Worm (Caenorhabditis elegans) whole organism, young adult: ENCODE measurements around the gene M110.9.

ENCODE experiments used
- C06A6.2 ChIP-seq: fragments of 200-800 bp; sonication (Bioruptor generic); conservative IDR thresholded peaks from 2 replicates; pipeline ENCODE4 v1.3.6; 2022; ENCODE audit warnings: missing genetic modification characterization, missing compliant biosample characterization
- D2030.7 ChIP-seq: fragments of 200-800 bp; sonication (Bioruptor generic); IDR thresholded peaks from 2 replicates; pipeline ENCODE4 v1.3.6; 2022; ENCODE audit warnings: missing genetic modification reagents, missing genetic modification characterization, missing compliant biosample characterization
- F10E7.11 ChIP-seq: sonication (generic microtip); optimal IDR thresholded peaks from 2 replicates; lab custom pipeline; 2017; ENCODE audit warnings: mild to moderate bottlenecking, missing genetic modification characterization, moderate library complexity, missing compliant biosample characterization
- F33H1.4 ChIP-seq: fragments of 200-800 bp; sonication (Bioruptor generic); IDR thresholded peaks from 2 replicates; pipeline ENCODE4 v1.3.6; 2022; ENCODE audit warnings: missing genetic modification reagents, missing genetic modification characterization, missing compliant biosample characterization
- F37B4.10 ChIP-seq: fragments of 200-800 bp; sonication (Bioruptor generic); IDR thresholded peaks from 2 replicates; pipeline ENCODE4 v1.3.6; 2022; ENCODE audit warnings: missing genetic modification characterization, missing compliant biosample characterization
- F49E8.2 ChIP-seq: sonication (generic microtip); optimal IDR thresholded peaks from 3 replicates; lab custom pipeline; 2017; ENCODE audit warnings: missing genetic modification characterization, mild to moderate bottlenecking, missing compliant biosample characterization, antibody characterized with exemption, moderate library complexity; ENCODE audit not compliant: insufficient read depth
- F52B5.7 ChIP-seq: sonication (generic microtip); optimal IDR thresholded peaks from 2 replicates; lab custom pipeline; 2016; ENCODE audit warnings: mild to moderate bottlenecking, missing genetic modification characterization, missing compliant biosample characterization
- T07F8.4 ChIP-seq: sonication (generic microtip); optimal IDR thresholded peaks from 2 replicates; lab custom pipeline; 2016; ENCODE audit warnings: mild to moderate bottlenecking, missing genetic modification characterization, moderate library complexity, missing compliant biosample characterization
- Y53G8AR.9 ChIP-seq: fragments of 200-800 bp; sonication (Bioruptor generic); conservative IDR thresholded peaks from 2 replicates; pipeline ENCODE4 v1.3.6; 2022; ENCODE audit warnings: missing genetic modification reagents, missing genetic modification characterization, missing compliant biosample characterization
- Y56A3A.18 ChIP-seq: fragments of 200-800 bp; sonication (Bioruptor generic); IDR thresholded peaks from 2 replicates; pipeline ENCODE4 v1.3.6; 2022; ENCODE audit warnings: missing genetic modification reagents, missing genetic modification characterization, missing compliant biosample characterization
- ZK185.1 ChIP-seq: sonication (generic microtip); optimal IDR thresholded peaks from 2 replicates; lab custom pipeline; 2016; ENCODE audit warnings: mild to moderate bottlenecking, missing genetic modification characterization, missing compliant biosample characterization; ENCODE audit not compliant: poor library complexity, severe bottlenecking
- akir-1 ChIP-seq: fragments of 200-800 bp; sonication (Bioruptor generic); optimal IDR thresholded peaks from 2 replicates; lab custom pipeline; 2018; ENCODE audit warnings: mild to moderate bottlenecking, missing genetic modification characterization, moderate library complexity, missing compliant biosample characterization
- ama-1 ChIP-seq, 3 experiments: fragments of 150-350 bp in 1 of 3; sonication (generic microtip) in 2 of 3; optimal IDR thresholded peaks; 2 replicates each; lab custom pipeline; 2014 to 2018; ENCODE audit warnings: missing biosample characterization in 2 of 3, missing genetic modification characterization in 2 of 3, missing genetic modification reagents in 2 of 3
- athp-1 ChIP-seq: sonication (generic microtip); optimal IDR thresholded peaks from 2 replicates; lab custom pipeline; 2017; ENCODE audit warnings: mild to moderate bottlenecking, missing genetic modification characterization, missing compliant biosample characterization
- attf-6 ChIP-seq: fragments of 200-800 bp; sonication (Bioruptor generic); IDR thresholded peaks from 2 replicates; pipeline ENCODE4 v1.3.6; 2022; ENCODE audit warnings: missing genetic modification reagents, missing genetic modification characterization, missing compliant biosample characterization
- bed-2 ChIP-seq: fragments of 200-800 bp; sonication (Bioruptor generic); IDR thresholded peaks from 2 replicates; pipeline ENCODE4 v1.3.6; 2022; ENCODE audit warnings: missing genetic modification reagents, missing genetic modification characterization, missing compliant biosample characterization
- ceh-40 ChIP-seq: fragments of 200-800 bp; sonication (Bioruptor generic); IDR thresholded peaks from 2 replicates; pipeline ENCODE4 v1.3.6; 2022; ENCODE audit warnings: missing genetic modification characterization, missing compliant biosample characterization
- ceh-58 ChIP-seq: fragments of 200-800 bp; sonication (Bioruptor generic); IDR thresholded peaks from 2 replicates; pipeline ENCODE4 v1.3.6; 2022; ENCODE audit warnings: missing genetic modification characterization, missing compliant biosample characterization
- ceh-79 ChIP-seq: sonication (generic microtip); optimal IDR thresholded peaks from 2 replicates; lab custom pipeline; 2017; ENCODE audit warnings: mild to moderate bottlenecking, missing genetic modification characterization, missing compliant biosample characterization
- egl-18 ChIP-seq: fragments of 200-800 bp; sonication (Bioruptor generic); IDR thresholded peaks from 2 replicates; pipeline ENCODE4 v1.3.6; 2022; ENCODE audit warnings: missing genetic modification reagents, missing genetic modification characterization, missing compliant biosample characterization
- ekl-4 ChIP-seq: fragments of 200-800 bp; sonication (Bioruptor generic); IDR thresholded peaks from 2 replicates; pipeline ENCODE4 v1.3.6; 2022; ENCODE audit warnings: missing genetic modification reagents, missing genetic modification characterization, missing compliant biosample characterization
- him-1 ChIP-seq: sonication (generic microtip); optimal IDR thresholded peaks from 2 replicates; lab custom pipeline; 2016; ENCODE audit warnings: missing genotype, missing genetic modification reagents, missing genetic modification characterization, missing compliant biosample characterization
- hlh-26 ChIP-seq: fragments of 200-800 bp; sonication (Bioruptor generic); conservative IDR thresholded peaks from 2 replicates; pipeline ENCODE4 v1.3.6; 2022; ENCODE audit warnings: missing genetic modification reagents, missing genetic modification characterization, missing compliant biosample characterization
- hmg-20 ChIP-seq: fragments of 200-800 bp; sonication (Bioruptor generic); IDR thresholded peaks from 2 replicates; pipeline ENCODE4 v1.3.6; 2022; ENCODE audit warnings: missing genetic modification reagents, missing genetic modification characterization, missing compliant biosample characterization
- let-526 ChIP-seq: fragments of 200-800 bp; sonication (Bioruptor generic); IDR thresholded peaks from 2 replicates; pipeline ENCODE4 v1.3.6; 2022; ENCODE audit warnings: missing genetic modification reagents, missing genetic modification characterization, missing compliant biosample characterization
- lin-26 ChIP-seq: fragments of 200-800 bp; sonication (Bioruptor generic); IDR thresholded peaks from 2 replicates; pipeline ENCODE4 v1.3.6; 2022; ENCODE audit warnings: missing genetic modification reagents, missing genetic modification characterization, missing compliant biosample characterization
- lin-35 ChIP-seq, 3 experiments: fragments of 150-350 bp in 2 of 3; sonication (generic microtip) in 1 of 3; optimal IDR thresholded peaks; 2 replicates each; lab custom pipeline; 2014 to 2018; ENCODE audit warnings: missing biosample characterization in 3 of 3, missing genetic modification characterization in 3 of 3, missing genetic modification reagents in 3 of 3
- lsl-1 ChIP-seq: fragments of 200-800 bp; sonication (Bioruptor generic); optimal IDR thresholded peaks from 2 replicates; lab custom pipeline; 2018; ENCODE audit warnings: mild to moderate bottlenecking, missing genetic modification characterization, moderate library complexity, missing compliant biosample characterization
- lsy-27 ChIP-seq: sonication (generic microtip); optimal IDR thresholded peaks from 2 replicates; lab custom pipeline; 2017; ENCODE audit warnings: missing genetic modification characterization, mild to moderate bottlenecking, missing compliant biosample characterization, antibody characterized with exemption, missing genotype, borderline replicate concordance; ENCODE audit not compliant: insufficient read depth
- madf-10 ChIP-seq: sonication (generic microtip); optimal IDR thresholded peaks from 2 replicates; lab custom pipeline; 2016; ENCODE audit warnings: mild to moderate bottlenecking, missing genetic modification characterization, missing compliant biosample characterization
- madf-6 ChIP-seq: fragments of 200-800 bp; sonication (Bioruptor generic); IDR thresholded peaks from 2 replicates; pipeline ENCODE4 v1.3.6; 2022; ENCODE audit warnings: missing genetic modification reagents, missing genetic modification characterization, missing compliant biosample characterization
- mel-28 ChIP-seq: sonication (generic microtip); optimal IDR thresholded peaks from 2 replicates; lab custom pipeline; 2016; ENCODE audit warnings: borderline replicate concordance, mild to moderate bottlenecking, missing genetic modification characterization, missing compliant biosample characterization
- mes-4 ChIP-seq: sonication (generic microtip); optimal IDR thresholded peaks from 2 replicates; lab custom pipeline; 2016; ENCODE audit warnings: missing genotype, missing genetic modification characterization, missing compliant biosample characterization
- nfya-1 ChIP-seq: sonication (generic microtip); optimal IDR thresholded peaks from 2 replicates; lab custom pipeline; 2017; ENCODE audit warnings: antibody characterized with exemption, missing compliant biosample characterization, missing genetic modification characterization, borderline replicate concordance; ENCODE audit not compliant: insufficient read depth
- nfya-2 ChIP-seq: fragments of 200-800 bp; sonication (Bioruptor generic); IDR thresholded peaks from 2 replicates; pipeline ENCODE4 v1.3.6; 2022; ENCODE audit warnings: missing genetic modification reagents, missing genetic modification characterization, missing compliant biosample characterization
- nfyb-1 ChIP-seq: fragments of 200-800 bp; sonication (Bioruptor generic); IDR thresholded peaks from 2 replicates; pipeline ENCODE4 v1.3.6; 2022; ENCODE audit warnings: missing genetic modification reagents, missing genetic modification characterization, missing compliant biosample characterization
- nhr-120 ChIP-seq: fragments of 200-800 bp; sonication (Bioruptor generic); IDR thresholded peaks from 2 replicates; pipeline ENCODE4 v1.3.6; 2022; ENCODE audit warnings: missing genetic modification characterization, missing compliant biosample characterization
- rcor-1 ChIP-seq: fragments of 200-800 bp; sonication (Bioruptor generic); IDR thresholded peaks from 2 replicates; pipeline ENCODE4 v1.3.6; 2022; ENCODE audit warnings: missing genetic modification reagents, missing genetic modification characterization, missing compliant biosample characterization
- sea-2 ChIP-seq: fragments of 200-800 bp; sonication (Bioruptor generic); IDR thresholded peaks from 2 replicates; pipeline ENCODE4 v1.3.6; 2022; ENCODE audit warnings: missing genetic modification characterization, missing compliant biosample characterization
- snpc-1.3 ChIP-seq: sonication (generic microtip); optimal IDR thresholded peaks from 2 replicates; lab custom pipeline; 2017; ENCODE audit warnings: missing genetic modification characterization, mild to moderate bottlenecking, missing compliant biosample characterization, antibody characterized with exemption, moderate library complexity, missing genotype, missing genetic modification reagents; ENCODE audit not compliant: insufficient read depth
- snpc-3.4 ChIP-seq: sonication (generic microtip); optimal IDR thresholded peaks from 2 replicates; lab custom pipeline; 2017; ENCODE audit warnings: missing genetic modification characterization, mild to moderate bottlenecking, missing compliant biosample characterization, antibody characterized with exemption, moderate library complexity, missing genotype, missing genetic modification reagents
- snpc-4 ChIP-seq, 5 experiments: fragments of 150-350 bp in 1 of 5; sonication (generic microtip) in 4 of 5; optimal IDR thresholded peaks; 2 replicates each; lab custom pipeline; 2014 to 2018; ENCODE audit warnings: missing genetic modification characterization in 5 of 5, missing biosample characterization in 3 of 5, antibody characterized with exemption in 2 of 5, mild to moderate bottlenecking in 2 of 5, missing compliant biosample characterization in 2 of 5, missing genotype in 2 of 5, moderate library complexity in 2 of 5, missing genetic modification reagents in 1 of 5
- somi-1 ChIP-seq: fragments of 200-800 bp; sonication (Bioruptor generic); optimal IDR thresholded peaks from 2 replicates; lab custom pipeline; 2018; ENCODE audit warnings: mild to moderate bottlenecking, missing genetic modification characterization, missing compliant biosample characterization
- tbp1 ChIP-seq: fragments of 200-800 bp; sonication (Bioruptor generic); optimal IDR thresholded peaks from 2 replicates; lab custom pipeline; 2018; ENCODE audit warnings: mild to moderate bottlenecking, missing genetic modification characterization, missing compliant biosample characterization
- tlf-1 ChIP-seq: fragments of 200-800 bp; sonication (Bioruptor generic); optimal IDR thresholded peaks from 2 replicates; lab custom pipeline; 2018; ENCODE audit warnings: mild to moderate bottlenecking, missing genetic modification characterization, missing compliant biosample characterization
- zfh-2 ChIP-seq: fragments of 200-800 bp; sonication (Bioruptor generic); conservative IDR thresholded peaks from 2 replicates; pipeline ENCODE4 v1.3.6; 2022; ENCODE audit warnings: missing genetic modification reagents, missing genetic modification characterization, missing compliant biosample characterization
- ztf-26 ChIP-seq: sonication (generic microtip); optimal IDR thresholded peaks from 2 replicates; lab custom pipeline; 2017; ENCODE audit warnings: missing genetic modification characterization, missing compliant biosample characterization

Gene M110.9

ce11 chrII:8187516-8187915, 43.6 kb upstream of the M110.9 start:
- TF ChIP-seq mes-4 (peak; percentile 21), rcor-1 (GFP tag; lab: Robert Waterston, UW) (no peak), Y53G8AR.9 (GFP tag; lab: Robert Waterston, UW) (peak; percentile 78), D2030.7 (no peak), T07F8.4 (tag; lab: Kevin White, UChicago) (no peak), Y56A3A.18 (no peak; the same call in 1 of the 2 replicates), ama-1 (optimal IDR thresholded peaks at IDR 0.05; lab: Kevin White, UChicago) (no peak), ama-1 (GFP tag; optimal IDR thresholded peaks at IDR 0.05; lab: Kevin White, UChicago) (peak in 1 of 2 experiments; percentile 33), lin-35 (GFP tag; optimal IDR thresholded peaks at IDR 0.05; lab: Kevin White, UChicago) (no peak), somi-1 (GFP tag; lab: Kevin White, UChicago) (no peak), lsl-1 (GFP tag; lab: Kevin White, UChicago) (no peak), F37B4.10 (GFP tag; lab: Robert Waterston, UW) (no peak), F10E7.11 (tag; lab: Kevin White, UChicago) (no peak), sea-2 (no peak), snpc-4 (GFP tag; optimal IDR thresholded peaks at IDR 0.05; lab: Kevin White, UChicago) (no peak), snpc-4 (tag; optimal IDR thresholded peaks at IDR 0.05; lab: Kevin White, UChicago) (peak in 1 of 4 experiments; percentile 1), egl-18 (no peak), ekl-4 (GFP tag; lab: Robert Waterston, UW) (0 out of 2 replicates have a peak, but pooled peaks have one; percentile 15), F49E8.2 (tag; lab: Kevin White, UChicago) (peak; percentile 21), tlf-1 (peak; percentile 50), ceh-58 (GFP tag; lab: Robert Waterston, UW) (no peak), tbp1 (no peak), F33H1.4 (GFP tag; lab: Robert Waterston, UW) (no peak), hlh-26 (GFP tag; lab: Robert Waterston, UW) (no peak), nfya-1 (tag; lab: Kevin White, UChicago) (no peak), ceh-40 (GFP tag; lab: Robert Waterston, UW) (no peak), let-526 (GFP tag; lab: Robert Waterston, UW) (no peak), nfya-2 (GFP tag; lab: Robert Waterston, UW) (no peak), ceh-79 (tag; lab: Kevin White, UChicago) (no peak), nhr-120 (GFP tag; lab: Robert Waterston, UW) (no peak), mel-28 (no peak), zfh-2 (GFP tag; lab: Robert Waterston, UW) (no peak), hmg-20 (GFP tag; lab: Robert Waterston, UW) (no peak), madf-6 (GFP tag; lab: Robert Waterston, UW) (peak; percentile 60), snpc-1.3 (tag; lab: Kevin White, UChicago) (no peak), snpc-3.4 (tag; lab: Kevin White, UChicago) (no peak), nfyb-1 (GFP tag; lab: Robert Waterston, UW) (no peak), madf-10 (tag; lab: Kevin White, UChicago) (no peak), akir-1 (no peak), ztf-26 (no peak), C06A6.2 (GFP tag; lab: Robert Waterston, UW) (no peak), athp-1 (tag; lab: Kevin White, UChicago) (peak; percentile 74), lsy-27 (no peak), him-1 (tag; lab: Kevin White, UChicago) (no peak), F52B5.7 (tag; lab: Kevin White, UChicago) (no peak), attf-6 (GFP tag; lab: Robert Waterston, UW) (0 out of 2 replicates have a peak, but pooled peaks have one; percentile 10), bed-2 (GFP tag; lab: Robert Waterston, UW) (no peak), lin-26 (0 out of 2 replicates have a peak, but pooled peaks have one; percentile 29), ZK185.1 (tag; lab: Kevin White, UChicago) (peak; percentile 9)
- TF ChIP-seq, all 124 proteins: peak for 12
